Fruit fly (Drosophila melanogaster) whole organism, embryonic: ENCODE measurements around the gene prg.

Experiments used
- Asciz ChIP-seq: fragments of 200-800 bp; sonication (Bioruptor generic); optimal IDR thresholded peaks from 2 replicates; lab custom pipeline; 2017; ENCODE audit warnings: missing biosample characterization, mild to moderate bottlenecking, missing genetic modification characterization, missing genetic modification reagents
- BEAF-32 ChIP-seq: fragments of 200-800 bp; sonication (Bioruptor generic); optimal IDR thresholded peaks from 3 replicates; lab custom pipeline; 2017; ENCODE audit warnings: missing biosample characterization, missing genetic modification characterization, mild to moderate bottlenecking, moderate library complexity, missing genetic modification reagents
- Blimp-1 ChIP-seq: fragments of 200-800 bp; sonication (Bioruptor generic); optimal IDR thresholded peaks from 3 replicates; lab custom pipeline; 2018; ENCODE audit warnings: missing biosample characterization, missing genetic modification characterization, mild to moderate bottlenecking, moderate library complexity, missing genetic modification reagents
- CG12299 ChIP-seq: fragments of 200-800 bp; sonication (Bioruptor generic); optimal IDR thresholded peaks from 2 replicates; lab custom pipeline; 2018; ENCODE audit warnings: missing biosample characterization, mild to moderate bottlenecking, missing genetic modification characterization
- CG12659 ChIP-seq: fragments of 200-800 bp; sonication (Bioruptor generic); optimal IDR thresholded peaks from 3 replicates; lab custom pipeline; 2017; ENCODE audit warnings: mild to moderate bottlenecking, missing biosample characterization, missing genetic modification reagents, missing genetic modification characterization
- CG13287 ChIP-seq: fragments of 200-800 bp; sonication (Bioruptor generic); IDR thresholded peaks from 2 replicates; pipeline ENCODE4 v1.3.6; 2022; ENCODE audit warnings: missing biosample characterization, missing genetic modification characterization; ENCODE audit not compliant: partially characterized antibody
- CG13424 ChIP-seq: fragments of 200-800 bp; sonication (Bioruptor generic); optimal IDR thresholded peaks from 2 replicates; lab custom pipeline; 2019; ENCODE audit warnings: missing biosample characterization, mild to moderate bottlenecking, missing genetic modification characterization, moderate library complexity
- CG13624 ChIP-seq: fragments of 200-800 bp; sonication (Bioruptor generic); optimal IDR thresholded peaks from 2 replicates; lab custom pipeline; 2016; ENCODE audit warnings: missing biosample characterization, missing genetic modification characterization
- CG14667 ChIP-seq: fragments of 200-800 bp; sonication (Bioruptor generic); IDR thresholded peaks from 2 replicates; pipeline ENCODE4 v1.3.6; 2022; ENCODE audit warnings: missing biosample characterization, missing genetic modification characterization
- CG15479 ChIP-seq: fragments of 200-800 bp; sonication (Bioruptor generic); optimal IDR thresholded peaks from 3 replicates; lab custom pipeline; 2019; ENCODE audit warnings: missing biosample characterization, mild to moderate bottlenecking, missing genetic modification characterization, moderate library complexity
- CG16815 ChIP-seq: fragments of 200-800 bp; sonication (Bioruptor generic); optimal IDR thresholded peaks from 3 replicates; lab custom pipeline; 2017; ENCODE audit warnings: missing biosample characterization, mild to moderate bottlenecking, missing genetic modification characterization
- CG17912 ChIP-seq: fragments of 200-800 bp; sonication (Bioruptor generic); optimal IDR thresholded peaks from 2 replicates; lab custom pipeline; 2018; ENCODE audit warnings: missing biosample characterization, mild to moderate bottlenecking, missing genetic modification characterization
- CG2116 ChIP-seq: fragments of 200-800 bp; sonication (Bioruptor generic); optimal IDR thresholded peaks from 3 replicates; lab custom pipeline; 2018; ENCODE audit warnings: missing biosample characterization, mild to moderate bottlenecking, missing genetic modification characterization
- CG31441 ChIP-seq: fragments of 200-800 bp; sonication (Bioruptor generic); IDR thresholded peaks from 2 replicates; pipeline ENCODE4 v1.3.6; 2022; ENCODE audit warnings: missing biosample characterization, missing genetic modification characterization
- CG32767 ChIP-seq: fragments of 200-800 bp; sonication (Bioruptor generic); IDR thresholded peaks from 2 replicates; pipeline ENCODE4 v1.3.6; 2022; ENCODE audit warnings: missing biosample characterization, missing genetic modification characterization
- CG3281 ChIP-seq: fragments of 200-800 bp; sonication (Bioruptor generic); optimal IDR thresholded peaks from 3 replicates; lab custom pipeline; 2017; ENCODE audit warnings: missing biosample characterization, mild to moderate bottlenecking, missing genetic modification characterization
- CG42726 ChIP-seq: fragments of 200-800 bp; sonication (Bioruptor generic); IDR thresholded peaks from 2 replicates; pipeline ENCODE4 v1.3.6; 2022; ENCODE audit warnings: missing biosample characterization, missing genetic modification characterization; ENCODE audit not compliant: partially characterized antibody
- CG4328 ChIP-seq: fragments of 200-800 bp; sonication (Bioruptor generic); optimal IDR thresholded peaks from 3 replicates; lab custom pipeline; 2017; ENCODE audit warnings: missing biosample characterization, missing genetic modification reagents, missing genetic modification characterization
- CG6254 ChIP-seq: fragments of 200-800 bp; sonication (Bioruptor generic); optimal IDR thresholded peaks from 3 replicates; lab custom pipeline; 2017; ENCODE audit warnings: mild to moderate bottlenecking, missing biosample characterization, missing genetic modification reagents, missing genetic modification characterization
- CG7745 ChIP-seq: fragments of 200-800 bp; sonication (Bioruptor generic); optimal IDR thresholded peaks from 2 replicates; lab custom pipeline; 2018; ENCODE audit warnings: missing biosample characterization, mild to moderate bottlenecking, missing genetic modification characterization, moderate library complexity
- CG7839 ChIP-seq: fragments of 200-800 bp; sonication (Bioruptor generic); optimal IDR thresholded peaks from 3 replicates; lab custom pipeline; 2018; ENCODE audit warnings: missing biosample characterization, mild to moderate bottlenecking, missing genetic modification characterization, moderate library complexity
- CG7963 ChIP-seq: fragments of 200-800 bp; sonication (Bioruptor generic); IDR thresholded peaks from 3 replicates; pipeline ENCODE4 v1.3.6; 2022; ENCODE audit warnings: missing biosample characterization, missing genetic modification characterization; ENCODE audit not compliant: partially characterized antibody
- Deaf1 ChIP-seq: fragments of 200-800 bp; optimal IDR thresholded peaks from 3 replicates; lab custom pipeline; 2019; ENCODE audit warnings: missing biosample characterization, mild to moderate bottlenecking, missing genetic modification characterization, moderate library complexity
- GATAe ChIP-seq: fragments of 200-800 bp; sonication (Bioruptor generic); conservative IDR thresholded peaks from 2 replicates; pipeline ENCODE4 v1.3.6; 2022; ENCODE audit warnings: missing biosample characterization, missing genetic modification characterization
- Gug ChIP-seq: fragments of 200-800 bp; sonication (Bioruptor generic); IDR thresholded peaks from 4 replicates; pipeline ENCODE4 v1.3.6; 2022; ENCODE audit warnings: missing biosample characterization, missing genetic modification characterization
- HHEX ChIP-seq: fragments of 200-800 bp; sonication (Bioruptor generic); optimal IDR thresholded peaks from 3 replicates; lab custom pipeline; 2017; ENCODE audit warnings: missing biosample characterization, mild to moderate bottlenecking, missing genetic modification characterization, missing genetic modification reagents
- HLHmδ ChIP-seq: fragments of 200-800 bp; sonication (Bioruptor generic); optimal IDR thresholded peaks from 2 replicates; lab custom pipeline; 2018; ENCODE audit warnings: missing biosample characterization, mild to moderate bottlenecking, missing genetic modification characterization, moderate library complexity
- Lpt ChIP-seq: fragments of >200 bp; optimal IDR thresholded peaks from 2 replicates; lab custom pipeline; 2018; ENCODE audit warnings: missing biosample characterization, missing genetic modification characterization
- NfI ChIP-seq: fragments of 200-800 bp; sonication (Bioruptor generic); optimal IDR thresholded peaks from 3 replicates; lab custom pipeline; 2018; ENCODE audit warnings: missing biosample characterization, mild to moderate bottlenecking, missing genetic modification characterization, moderate library complexity
- PHDP ChIP-seq: fragments of 200-800 bp; sonication (Bioruptor generic); optimal IDR thresholded peaks from 3 replicates; lab custom pipeline; 2018; ENCODE audit warnings: missing biosample characterization, mild to moderate bottlenecking, missing genetic modification characterization, moderate library complexity
- Poxn ChIP-seq: fragments of 200-800 bp; sonication (Bioruptor generic); IDR thresholded peaks from 2 replicates; pipeline ENCODE4 v1.3.6; 2022; ENCODE audit warnings: missing biosample characterization, missing genetic modification characterization
- TFAM ChIP-seq: fragments of 200-800 bp; sonication (Bioruptor generic); optimal IDR thresholded peaks from 2 replicates; lab custom pipeline; 2017; ENCODE audit warnings: missing biosample characterization, missing genetic modification characterization, inconsistent platforms
- Xrp1 ChIP-seq: fragments of 200-800 bp; sonication (Bioruptor generic); IDR thresholded peaks from 2 replicates; pipeline ENCODE4 v1.3.6; 2022; ENCODE audit warnings: missing biosample characterization, missing genetic modification characterization
- btn ChIP-seq: fragments of 200-800 bp; sonication (Bioruptor generic); optimal IDR thresholded peaks from 2 replicates; lab custom pipeline; 2016; ENCODE audit warnings: missing biosample characterization, missing genetic modification characterization
- chinmo ChIP-seq: fragments of 200-800 bp; sonication (Bioruptor generic); IDR thresholded peaks from 4 replicates; pipeline ENCODE4 v1.3.6; 2022; ENCODE audit warnings: missing biosample characterization, missing genetic modification characterization; ENCODE audit not compliant: partially characterized antibody
- crp ChIP-seq, 2 experiments: fragments of 200-800 bp; sonication (Bioruptor generic); optimal IDR thresholded peaks; 2 replicates in 1 of 2; 3 replicates in 1 of 2; lab custom pipeline; 2017; ENCODE audit warnings: missing biosample characterization in 2 of 2, missing genetic modification characterization in 2 of 2, mild to moderate bottlenecking in 1 of 2, moderate library complexity in 1 of 2
- danr ChIP-seq: fragments of 200-800 bp; sonication (Bioruptor generic); IDR thresholded peaks from 2 replicates; pipeline ENCODE4 v1.3.6; 2022; ENCODE audit warnings: missing biosample characterization, missing genetic modification characterization
- dati ChIP-seq: fragments of 200-800 bp; sonication (Bioruptor generic); IDR thresholded peaks from 2 replicates; pipeline ENCODE4 v1.3.6; 2022; ENCODE audit warnings: missing biosample characterization, missing genetic modification characterization
- dmrt99B ChIP-seq: fragments of 200-800 bp; sonication (Bioruptor generic); optimal IDR thresholded peaks from 2 replicates; lab custom pipeline; 2018; ENCODE audit warnings: missing biosample characterization, mild to moderate bottlenecking, missing genetic modification characterization, moderate library complexity
- ems ChIP-seq: fragments of 200-800 bp; sonication (Bioruptor generic); optimal IDR thresholded peaks from 3 replicates; lab custom pipeline; 2016; ENCODE audit warnings: missing biosample characterization, missing genetic modification characterization
- exex ChIP-seq: fragments of 200-800 bp; sonication (Bioruptor generic); optimal IDR thresholded peaks from 4 replicates; lab custom pipeline; 2018; ENCODE audit warnings: missing biosample characterization, mild to moderate bottlenecking, missing genetic modification characterization, moderate library complexity
- fd64A ChIP-seq: fragments of 200-800 bp; sonication (Bioruptor generic); optimal IDR thresholded peaks from 3 replicates; lab custom pipeline; 2018; ENCODE audit warnings: missing biosample characterization, mild to moderate bottlenecking, missing genetic modification characterization
- gce ChIP-seq: fragments of 200-800 bp; sonication (Bioruptor generic); IDR thresholded peaks from 3 replicates; pipeline ENCODE4 v1.3.6; 2022; ENCODE audit warnings: missing biosample characterization, missing genetic modification characterization
- ham ChIP-seq: fragments of 200-800 bp; sonication (Bioruptor generic); IDR thresholded peaks from 2 replicates; pipeline ENCODE4 v1.3.6; 2022; ENCODE audit warnings: missing biosample characterization, missing genetic modification characterization
- ind ChIP-seq: fragments of 200-800 bp; sonication (Bioruptor generic); optimal IDR thresholded peaks from 3 replicates; lab custom pipeline; 2016; ENCODE audit warnings: missing biosample characterization, missing genetic modification characterization
- sqz ChIP-seq: fragments of 200-800 bp; sonication (Bioruptor generic); optimal IDR thresholded peaks from 3 replicates; lab custom pipeline; 2018; ENCODE audit warnings: missing biosample characterization, mild to moderate bottlenecking, missing genetic modification characterization
- ssp ChIP-seq: fragments of 200-800 bp; sonication (Bioruptor generic); IDR thresholded peaks from 2 replicates; pipeline ENCODE4 v1.3.6; 2022; ENCODE audit warnings: missing biosample characterization, missing genetic modification characterization
- tgo ChIP-seq: fragments of 200-800 bp; sonication (Bioruptor generic); IDR thresholded peaks from 3 replicates; pipeline ENCODE4 v1.3.6; 2022; ENCODE audit warnings: missing biosample characterization, missing genetic modification characterization
- tup ChIP-seq: fragments of 200-800 bp; sonication (Bioruptor generic); optimal IDR thresholded peaks from 2 replicates; lab custom pipeline; 2016; ENCODE audit warnings: missing biosample characterization, mild to moderate bottlenecking, missing genetic modification characterization, moderate library complexity
- unc-4 ChIP-seq: fragments of 200-800 bp; sonication (Bioruptor generic); IDR thresholded peaks from 2 replicates; pipeline ENCODE4 v1.3.6; 2022; ENCODE audit warnings: missing biosample characterization, missing genetic modification characterization; ENCODE audit not compliant: partially characterized antibody
- wor ChIP-seq: fragments of 200-800 bp; sonication (Bioruptor generic); IDR thresholded peaks from 2 replicates; pipeline ENCODE4 v1.3.6; 2022; ENCODE audit warnings: missing biosample characterization, missing genetic modification characterization

Gene prg

dm6 chr2L:8471667-8472066, 7.4 kb downstream of the prg start (continued):
- peak; percentile 48 for TF ChIP-seq CG7839 (tag; lab: Kevin White, UChicago)
- TF ChIP-seq Gug (GFP tag; lab: Robert Waterston, UW): no peak
- no peak for TF ChIP-seq CG7963
- TF ChIP-seq Poxn: no peak
- no peak for TF ChIP-seq CG15479 (GFP tag; lab: Kevin White, UChicago)
- TF ChIP-seq dati: no peak
- TF ChIP-seq GATAe: no peak
- TF ChIP-seq CG14667 (GFP tag; lab: Robert Waterston, UW): no peak
- TF ChIP-seq BEAF-32 (GFP tag; lab: Kevin White, UChicago): no peak
- no peak for TF ChIP-seq ind (GFP tag; lab: Kevin White, UChicago)
- no peak for TF ChIP-seq unc-4 (GFP tag; lab: Robert Waterston, UW)
- no peak for TF ChIP-seq CG3281
- no peak for TF ChIP-seq fd64A (GFP tag; lab: Kevin White, UChicago)
- no peak for TF ChIP-seq HLHmδ
- TF ChIP-seq CG16815: peak; percentile 32
- no peak for TF ChIP-seq Lpt (GFP tag; lab: Kevin White, UChicago)
- peak; percentile 15 for TF ChIP-seq PHDP (tag; lab: Kevin White, UChicago)
- no peak for TF ChIP-seq HHEX (GFP tag; lab: Kevin White, UChicago)
- peak; percentile 29 for TF ChIP-seq CG6254 (GFP tag; lab: Kevin White, UChicago)
- no peak for TF ChIP-seq TFAM (GFP tag; lab: Kevin White, UChicago)
- TF ChIP-seq CG13624 (GFP tag; lab: Kevin White, UChicago): no peak
- no peak for TF ChIP-seq ems (GFP tag; lab: Kevin White, UChicago)
- no peak for TF ChIP-seq wor (GFP tag; lab: Robert Waterston, UW)
- no peak for TF ChIP-seq danr
- TF ChIP-seq Xrp1 (GFP tag; lab: Robert Waterston, UW): peak; percentile 63
- no peak for TF ChIP-seq CG42726 (GFP tag; lab: Robert Waterston, UW)
- no peak for TF ChIP-seq CG12299
- no peak for TF ChIP-seq sqz
- TF ChIP-seq crp (GFP tag; optimal IDR thresholded peaks at IDR 0.05; lab: Kevin White, UChicago): no peak
- TF ChIP-seq tgo: no peak
- TF ChIP-seq NfI (GFP tag; lab: Kevin White, UChicago): no peak
- TF ChIP-seq tup: no peak
- TF ChIP-seq Deaf1 (tag; lab: Kevin White, UChicago): no peak
- no peak for TF ChIP-seq chinmo (GFP tag; lab: Robert Waterston, UW)
- no peak for TF ChIP-seq CG13287
- no peak for TF ChIP-seq Asciz (GFP tag; lab: Kevin White, UChicago)
- TF ChIP-seq CG12659: no peak
- TF ChIP-seq CG32767 (GFP tag; lab: Robert Waterston, UW): no peak
- no peak for TF ChIP-seq gce (GFP tag; lab: Robert Waterston, UW)
- peak; percentile 31 for TF ChIP-seq CG13424 (tag; lab: Kevin White, UChicago)
- no peak for TF ChIP-seq CG17912
- TF ChIP-seq CG4328 (GFP tag; lab: Kevin White, UChicago): no peak
- TF ChIP-seq CG31441 (GFP tag; lab: Robert Waterston, UW): peak; percentile 45; the same call in 1 of the 2 replicates
- peak; percentile 44 for TF ChIP-seq dmrt99B (tag; lab: Kevin White, UChicago)
- no peak for TF ChIP-seq ssp (GFP tag; lab: Robert Waterston, UW)
- TF ChIP-seq btn (GFP tag; lab: Kevin White, UChicago): no peak
- no peak for TF ChIP-seq CG7745
- TF ChIP-seq exex (tag; lab: Kevin White, UChicago): no peak
- TF ChIP-seq ham (GFP tag; lab: Robert Waterston, UW): no peak
- peak; percentile 56 for TF ChIP-seq Blimp-1
- no peak for TF ChIP-seq CG2116 (GFP tag; lab: Kevin White, UChicago)
